Worm (Caenorhabditis elegans) whole organism, young adult: ENCODE measurements around the gene tsen-54.

Experiments
- B0336.3 ChIP-seq: fragments of 200-800 bp; sonication (Bioruptor generic); IDR thresholded peaks from 2 replicates; pipeline ENCODE4 v1.3.6; 2022; ENCODE audit warnings: missing genetic modification characterization, missing compliant biosample characterization
- F33H1.4 ChIP-seq: fragments of 200-800 bp; sonication (Bioruptor generic); IDR thresholded peaks from 2 replicates; pipeline ENCODE4 v1.3.6; 2022; ENCODE audit warnings: missing genetic modification reagents, missing genetic modification characterization, missing compliant biosample characterization
- F52B5.7 ChIP-seq: sonication (generic microtip); optimal IDR thresholded peaks from 2 replicates; lab custom pipeline; 2016; ENCODE audit warnings: mild to moderate bottlenecking, missing genetic modification characterization, missing compliant biosample characterization
- ama-1 ChIP-seq, 3 experiments: fragments of 150-350 bp in 1 of 3; sonication (generic microtip) in 2 of 3; optimal IDR thresholded peaks; 2 replicates each; lab custom pipeline; 2014 to 2018; ENCODE audit warnings: missing biosample characterization in 2 of 3, missing genetic modification characterization in 2 of 3, missing genetic modification reagents in 2 of 3
- dpl-1 ChIP-seq: fragments of 150-350 bp; optimal IDR thresholded peaks from 2 replicates; lab custom pipeline; 2014; ENCODE audit warnings: missing biosample characterization, missing genetic modification reagents, missing genetic modification characterization
- efl-1 ChIP-seq: fragments of 150-350 bp; optimal IDR thresholded peaks from 2 replicates; lab custom pipeline; 2014; ENCODE audit warnings: missing biosample characterization, missing genetic modification reagents, missing genetic modification characterization
- ets-4 ChIP-seq: fragments of 200-800 bp; sonication (Bioruptor generic); optimal IDR thresholded peaks from 2 replicates; lab custom pipeline; 2018; ENCODE audit warnings: mild to moderate bottlenecking, missing genetic modification characterization, missing compliant biosample characterization
- fkh-3 ChIP-seq: sonication (generic microtip); optimal IDR thresholded peaks from 2 replicates; lab custom pipeline; 2016; ENCODE audit warnings: mild to moderate bottlenecking, missing genetic modification characterization, missing compliant biosample characterization
- hlh-26 ChIP-seq: fragments of 200-800 bp; sonication (Bioruptor generic); conservative IDR thresholded peaks from 2 replicates; pipeline ENCODE4 v1.3.6; 2022; ENCODE audit warnings: missing genetic modification reagents, missing genetic modification characterization, missing compliant biosample characterization
- hsf-1 ChIP-seq: fragments of 200-800 bp; sonication (Bioruptor generic); IDR thresholded peaks from 2 replicates; pipeline ENCODE4 v1.3.6; 2022; ENCODE audit warnings: missing genetic modification reagents, missing genetic modification characterization, missing compliant biosample characterization
- madf-10 ChIP-seq: sonication (generic microtip); optimal IDR thresholded peaks from 2 replicates; lab custom pipeline; 2016; ENCODE audit warnings: mild to moderate bottlenecking, missing genetic modification characterization, missing compliant biosample characterization
- nhr-90 ChIP-seq: sonication (generic microtip); optimal IDR thresholded peaks from 2 replicates; lab custom pipeline; 2016; ENCODE audit warnings: missing genotype, mild to moderate bottlenecking, missing genetic modification characterization, missing compliant biosample characterization
- ztf-22 ChIP-seq: fragments of 200-800 bp; sonication (Bioruptor generic); optimal IDR thresholded peaks from 2 replicates; lab custom pipeline; 2018; ENCODE audit warnings: mild to moderate bottlenecking, missing genetic modification characterization, moderate library complexity, missing compliant biosample characterization
- ztf-6 ChIP-seq: fragments of 200-800 bp; sonication (Bioruptor generic); IDR thresholded peaks from 2 replicates; pipeline ENCODE4 v1.3.6; 2022; ENCODE audit warnings: missing genetic modification reagents, missing genetic modification characterization, missing compliant biosample characterization

- TF ChIP-seq hsf-1 (no peak), dpl-1 (GFP tag; lab: Kevin White, UChicago) (no peak), ztf-6 (GFP tag; lab: Robert Waterston, UW) (no peak), ama-1 (optimal IDR thresholded peaks at IDR 0.05; lab: Kevin White, UChicago) (no peak), ama-1 (GFP tag; optimal IDR thresholded peaks at IDR 0.05; lab: Kevin White, UChicago) (no peak), madf-10 (tag; lab: Kevin White, UChicago) (no peak), F33H1.4 (no peak), efl-1 (GFP tag; lab: Kevin White, UChicago) (no peak), hlh-26 (GFP tag; lab: Robert Waterston, UW) (no peak), fkh-3 (tag; lab: Kevin White, UChicago) (no peak), nhr-90 (tag; lab: Kevin White, UChicago) (no peak), ets-4 (GFP tag; lab: Kevin White, UChicago) (no peak), B0336.3 (GFP tag; lab: Robert Waterston, UW) (no peak), ztf-22 (GFP tag; lab: Kevin White, UChicago) (no peak), F52B5.7 (no peak)
Measured at ce11 chrIV:1906697-1907096, 41.3 kb upstream of the tsen-54 start.
